Fruit fly (Drosophila melanogaster): ENCODE data around the gene CG17122.
A peak's percentile ranks its signal among the peaks of the same experiment; 100 is the strongest.

CG17122 gene

dm6 chr3L:20247513-20248173 is 27.5 kb downstream of the CG17122 start, which contains the start of gene rdgC (continued):
- TF ChIP-seq az2 (GFP tag; optimal IDR thresholded peaks at IDR 0.05) (peak; percentile 94), D19A (tag; optimal IDR thresholded peaks at IDR 0.05) (peak; percentile 93), Dad (GFP tag; optimal IDR thresholded peaks at IDR 0.05) (peak; percentile 94), CG11723 (GFP tag; optimal IDR thresholded peaks at IDR 0.05) (peak; percentile 81), unc-4 (GFP tag; IDR thresholded peaks at IDR 0.05; ENCODE audit: partially characterized antibody) (0 out of 2 replicates have a peak, but pooled peaks have one; percentile 28), jing (GFP tag; optimal IDR thresholded peaks at IDR 0.05) (peak; percentile 93), bab2 (GFP tag; optimal IDR thresholded peaks at IDR 0.05) (peak; percentile 94), Hr3 (GFP tag; optimal IDR thresholded peaks at IDR 0.05) (peak; percentile 90), CG10959 (GFP tag; IDR thresholded peaks at IDR 0.05) (peak; percentile 82), CG16863 (GFP tag; optimal IDR thresholded peaks at IDR 0.05) (peak; percentile 92), B-H1 (GFP tag; IDR thresholded peaks at IDR 0.05) (peak; percentile 96), E2f1 (GFP tag; IDR thresholded peaks at IDR 0.05) (peak; percentile 97), CG17912 (GFP tag; optimal IDR thresholded peaks at IDR 0.05) (peak; percentile 83), CG4854 (GFP tag; optimal IDR thresholded peaks at IDR 0.05) (peak; percentile 94), fru (optimal IDR thresholded peaks at IDR 0.05) (no peak), chif (GFP tag; optimal IDR thresholded peaks at IDR 0.05) (peak; percentile 92 to 96), fd64A (GFP tag; optimal IDR thresholded peaks at IDR 0.05) (peak; percentile 85), pb (GFP tag; optimal IDR thresholded peaks at IDR 0.05) (peak; percentile 94), zen2 (GFP tag; IDR thresholded peaks at IDR 0.05; ENCODE audit: partially characterized antibody) (no peak), CG16813 (GFP tag; IDR thresholded peaks at IDR 0.05; ENCODE audit: partially characterized antibody) (no peak), CG31441 (GFP tag; IDR thresholded peaks at IDR 0.05) (peak; percentile 95), CG31365 (tag; optimal IDR thresholded peaks at IDR 0.05) (peak; percentile 89), Ada2b (GFP tag; IDR thresholded peaks at IDR 0.05) (peak; percentile 98), CG8359 (GFP tag; optimal IDR thresholded peaks at IDR 0.05; ENCODE audit: borderline replicate concordance) (peak; percentile 85), fd96Cb (tag; optimal IDR thresholded peaks at IDR 0.05) (peak; percentile 97), al (GFP tag; IDR thresholded peaks at IDR 0.05) (peak; percentile 93), PHDP (tag; optimal IDR thresholded peaks at IDR 0.05) (peak; percentile 96), nau (GFP tag; optimal IDR thresholded peaks at IDR 0.05) (peak; percentile 95), CG12299 (tag; optimal IDR thresholded peaks at IDR 0.05) (peak; percentile 93), CG8089 (GFP tag; optimal IDR thresholded peaks at IDR 0.05) (peak; percentile 94), CG18619 (GFP tag; optimal IDR thresholded peaks at IDR 0.05) (peak; percentile 91), CG8290 (GFP tag; optimal IDR thresholded peaks at IDR 0.05) (peak; percentile 74), CG8290 (tag; optimal IDR thresholded peaks at IDR 0.05) (peak in 1 of 2 experiments; percentile 99), so (GFP tag; IDR thresholded peaks at IDR 0.05) (peak; percentile 96), CG3407 (GFP tag; optimal IDR thresholded peaks at IDR 0.05) (peak; percentile 85), dimm (GFP tag; IDR thresholded peaks at IDR 0.05) (peak; percentile 77), ham (GFP tag; IDR thresholded peaks at IDR 0.05) (peak; percentile 85), sug (tag; optimal IDR thresholded peaks at IDR 0.05) (peak; percentile 76), dpn (GFP tag; optimal IDR thresholded peaks at IDR 0.05) (peak; percentile 96), cwo (GFP tag; optimal IDR thresholded peaks at IDR 0.05) (peak; percentile 95), CG5245 (GFP tag; optimal IDR thresholded peaks at IDR 0.05) (peak; percentile 93), CG2889 (GFP tag; IDR thresholded peaks at IDR 0.05) (peak; percentile 90), CG6272 (GFP tag; IDR thresholded peaks at IDR 0.05) (peak; percentile 92), ranshi (GFP tag; IDR thresholded peaks at IDR 0.05) (peak; percentile 98), CG5180 (GFP tag; optimal IDR thresholded peaks at IDR 0.05) (peak; percentile 85), crc (GFP tag; optimal IDR thresholded peaks at IDR 0.05) (peak; percentile 93), CG1832 (GFP tag; optimal IDR thresholded peaks at IDR 0.05) (peak; percentile 45), Optix (GFP tag; IDR thresholded peaks at IDR 0.05) (peak; percentile 88), CG15011 (GFP tag; optimal IDR thresholded peaks at IDR 0.05) (peak; percentile 95), btn (GFP tag; optimal IDR thresholded peaks at IDR 0.05) (peak; percentile 95)

All from whole organism, embryonic.